Fruit fly (Drosophila melanogaster) whole organism, prepupa: Measurements from ENCODE around the gene CG14551.

Experiments used
- CG10669 ChIP-seq: fragments of 200-800 bp; sonication (Bioruptor generic); optimal IDR thresholded peaks from 3 replicates; lab custom pipeline; 2018; ENCODE audit warnings: missing biosample characterization, mild to moderate bottlenecking, missing genetic modification characterization, moderate library complexity
- CG11902 ChIP-seq: fragments of 200-800 bp; sonication (Bioruptor generic); optimal IDR thresholded peaks from 3 replicates; lab custom pipeline; 2016; ENCODE audit warnings: missing biosample characterization, missing genetic modification characterization
- CG1621 ChIP-seq: fragments of 200-800 bp; sonication (Bioruptor generic); optimal IDR thresholded peaks from 3 replicates; lab custom pipeline; 2018; ENCODE audit warnings: missing biosample characterization, mild to moderate bottlenecking, missing genetic modification characterization
- CG32006 ChIP-seq: fragments of 200-800 bp; sonication (Bioruptor generic); optimal IDR thresholded peaks from 3 replicates; lab custom pipeline; 2017; ENCODE audit warnings: missing biosample characterization, mild to moderate bottlenecking, missing genetic modification characterization
- CG3919 ChIP-seq: fragments of 200-800 bp; sonication (Bioruptor generic); optimal IDR thresholded peaks from 3 replicates; lab custom pipeline; 2016; ENCODE audit warnings: missing biosample characterization, missing genetic modification characterization
- CG4318 ChIP-seq: fragments of 200-800 bp; sonication (Bioruptor generic); optimal IDR thresholded peaks from 3 replicates; lab custom pipeline; 2017; ENCODE audit warnings: missing biosample characterization, mild to moderate bottlenecking, missing genetic modification characterization
- CG6276 ChIP-seq: fragments of 200-800 bp; sonication (Bioruptor generic); optimal IDR thresholded peaks from 2 replicates; lab custom pipeline; 2017; ENCODE audit warnings: missing biosample characterization, mild to moderate bottlenecking, missing genetic modification characterization
- CG6792 ChIP-seq: fragments of 200-800 bp; sonication (Bioruptor generic); optimal IDR thresholded peaks from 3 replicates; lab custom pipeline; 2016; ENCODE audit warnings: missing biosample characterization, missing genetic modification characterization
- CG6808 ChIP-seq: fragments of 200-800 bp; sonication (Bioruptor generic); optimal IDR thresholded peaks from 3 replicates; lab custom pipeline; 2017; ENCODE audit warnings: missing biosample characterization, missing genetic modification characterization, mild to moderate bottlenecking, moderate library complexity, missing genetic modification reagents
- CG6854 ChIP-seq: fragments of 200-800 bp; sonication (Bioruptor generic); optimal IDR thresholded peaks from 2 replicates; lab custom pipeline; 2017; ENCODE audit warnings: missing biosample characterization, mild to moderate bottlenecking, missing genetic modification characterization
- CG7368 ChIP-seq: fragments of 200-800 bp; sonication (Bioruptor generic); optimal IDR thresholded peaks from 3 replicates; lab custom pipeline; 2016; ENCODE audit warnings: missing biosample characterization, missing genetic modification characterization
- CG8119 ChIP-seq: fragments of 200-800 bp; sonication (Bioruptor generic); IDR thresholded peaks from 3 replicates; pipeline ENCODE4 v1.3.6; 2022; ENCODE audit warnings: missing biosample characterization, missing genetic modification characterization
- CG8632 ChIP-seq: fragments of 200-800 bp; sonication (Bioruptor generic); optimal IDR thresholded peaks from 3 replicates; lab custom pipeline; 2016; ENCODE audit warnings: missing biosample characterization, missing genetic modification characterization
- Eip75B ChIP-seq: fragments of 200-800 bp; sonication (Bioruptor generic); optimal IDR thresholded peaks from 3 replicates; lab custom pipeline; 2016; ENCODE audit warnings: missing biosample characterization, missing genetic modification characterization
- Eip78C ChIP-seq: fragments of 200-800 bp; sonication (Bioruptor generic); peaks from one replicate; lab custom pipeline; 2016; ENCODE audit warnings: missing biosample characterization, missing genetic modification characterization
- Ets21C ChIP-seq: fragments of 200-800 bp; sonication (Bioruptor generic); optimal IDR thresholded peaks from 3 replicates; lab custom pipeline; 2016; ENCODE audit warnings: missing biosample characterization, missing genetic modification characterization
- Ets96B ChIP-seq: fragments of 200-800 bp; optimal IDR thresholded peaks from 2 replicates; lab custom pipeline; 2019; ENCODE audit warnings: missing biosample characterization, mild to moderate bottlenecking, missing genetic modification characterization, moderate library complexity
- Gug ChIP-seq: fragments of 200-800 bp; sonication (Bioruptor generic); IDR thresholded peaks from 2 replicates; pipeline ENCODE4 v1.3.6; 2022; ENCODE audit warnings: missing biosample characterization, missing genetic modification characterization
- Hr39 ChIP-seq: fragments of 200-800 bp; sonication (Bioruptor generic); optimal IDR thresholded peaks from 2 replicates; lab custom pipeline; 2016; ENCODE audit warnings: missing biosample characterization, missing genetic modification characterization
- OdsH ChIP-seq: fragments of 200-800 bp; sonication (Bioruptor generic); optimal IDR thresholded peaks from 3 replicates; lab custom pipeline; 2016; ENCODE audit warnings: missing biosample characterization, missing genetic modification characterization
- Sox102F ChIP-seq: fragments of 200-800 bp; sonication (Bioruptor generic); optimal IDR thresholded peaks from 2 replicates; lab custom pipeline; 2016; ENCODE audit warnings: missing biosample characterization, mild to moderate bottlenecking, missing genetic modification characterization
- achi ChIP-seq: fragments of 200-800 bp; sonication (Bioruptor generic); optimal IDR thresholded peaks from 3 replicates; lab custom pipeline; 2016; ENCODE audit warnings: missing biosample characterization, missing genetic modification characterization
- dsx ChIP-seq: fragments of 200-800 bp; optimal IDR thresholded peaks from 3 replicates; lab custom pipeline; 2019; ENCODE audit warnings: missing biosample characterization, mild to moderate bottlenecking, missing genetic modification characterization, moderate library complexity; ENCODE audit not compliant: poor library complexity, severe bottlenecking
- fd59A ChIP-seq: fragments of 200-800 bp; sonication (Bioruptor generic); optimal IDR thresholded peaks from 2 replicates; lab custom pipeline; 2017; ENCODE audit warnings: missing biosample characterization, mild to moderate bottlenecking, missing genetic modification characterization, missing genetic modification reagents
- fkh ChIP-seq: fragments of 200-800 bp; sonication (Bioruptor generic); optimal IDR thresholded peaks from 3 replicates; lab custom pipeline; 2017; ENCODE audit warnings: missing biosample characterization, mild to moderate bottlenecking, missing genetic modification characterization, moderate library complexity
- net ChIP-seq: fragments of 200-800 bp; sonication (Bioruptor generic); optimal IDR thresholded peaks from 3 replicates; lab custom pipeline; 2016; ENCODE audit warnings: missing biosample characterization, missing genetic modification characterization
- pdm3 ChIP-seq: fragments of 200-800 bp; sonication (Bioruptor generic); optimal IDR thresholded peaks from 3 replicates; lab custom pipeline; 2016; ENCODE audit warnings: missing biosample characterization, missing genetic modification characterization
- ss ChIP-seq, 2 experiments: fragments of 200-800 bp; sonication (Bioruptor generic); optimal IDR thresholded peaks; 2 replicates in 1 of 2; 3 replicates in 1 of 2; lab custom pipeline; 2017 to 2018; ENCODE audit warnings: mild to moderate bottlenecking in 2 of 2, missing biosample characterization in 2 of 2, missing genetic modification characterization in 2 of 2, moderate library complexity in 1 of 2
- svp ChIP-seq: fragments of 200-800 bp; sonication (Bioruptor generic); peaks from one replicate; lab custom pipeline; 2016; ENCODE audit warnings: missing biosample characterization, missing genetic modification characterization
- topi ChIP-seq: fragments of 200-800 bp; sonication (Bioruptor generic); optimal IDR thresholded peaks from 3 replicates; lab custom pipeline; 2016; ENCODE audit warnings: missing biosample characterization, missing genetic modification characterization
- vri ChIP-seq: fragments of 200-800 bp; sonication (Bioruptor generic); optimal IDR thresholded peaks from 3 replicates; lab custom pipeline; 2016; ENCODE audit warnings: missing biosample characterization, mild to moderate bottlenecking, missing genetic modification characterization

Gene CG14551

DNA sequence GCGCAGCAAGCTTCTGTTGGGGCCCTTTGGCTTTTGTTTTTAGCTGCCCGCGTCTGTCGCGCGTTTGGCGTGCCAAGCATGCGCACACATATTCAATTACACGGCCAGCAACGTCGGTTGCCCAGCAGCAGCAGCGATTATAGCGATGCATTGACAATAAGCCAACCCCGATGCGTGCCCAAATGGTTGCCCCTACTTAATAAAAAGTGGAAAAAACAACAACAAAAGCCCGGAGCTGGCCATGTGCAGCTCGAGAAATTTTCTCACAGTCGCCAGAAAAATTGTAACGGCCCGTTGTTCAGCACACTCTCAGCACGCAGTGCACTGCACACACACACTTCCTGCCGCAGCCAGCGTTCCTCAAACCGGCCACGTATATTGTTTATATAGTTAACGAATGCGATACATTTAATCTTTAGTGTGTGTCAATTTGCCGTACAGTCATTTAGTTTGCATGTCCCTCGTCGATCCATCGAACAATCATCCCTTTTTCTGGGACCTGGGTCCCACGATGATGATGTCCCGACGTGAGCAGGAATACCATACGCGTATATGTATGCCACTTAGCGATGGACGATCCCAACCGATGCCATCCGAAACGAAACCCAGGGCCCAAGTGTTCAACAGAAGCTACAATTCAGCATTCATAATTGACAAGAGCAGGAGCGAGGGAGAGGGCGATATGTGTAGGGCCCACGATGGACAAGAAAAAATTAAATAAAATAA lies 28.0 kb downstream of the CG14551 start:
- TF ChIP-seq CG7368 (GFP tag; lab: Kevin White, UChicago) (no peak), Eip78C (GFP tag; lab: Kevin White, UChicago) (peak; percentile 60), ss (GFP tag; optimal IDR thresholded peaks at IDR 0.05; lab: Kevin White, UChicago) (peak; percentile 41 to 77), achi (no peak), CG8119 (0 out of 3 replicates have a peak, but pooled peaks have one; percentile 19), CG6808 (GFP tag; lab: Kevin White, UChicago) (peak; percentile 40), fkh (GFP tag; lab: Kevin White, UChicago) (peak; percentile 33), Ets96B (tag; lab: Kevin White, UChicago) (peak; percentile 5), svp (GFP tag; lab: Kevin White, UChicago) (peak; percentile 43), CG6854 (GFP tag; lab: Kevin White, UChicago) (peak; percentile 53), dsx (GFP tag; lab: Kevin White, UChicago) (peak; percentile 11), Eip75B (no peak)
- TF ChIP-seq, all 60 proteins: peak for 9

DNA sequence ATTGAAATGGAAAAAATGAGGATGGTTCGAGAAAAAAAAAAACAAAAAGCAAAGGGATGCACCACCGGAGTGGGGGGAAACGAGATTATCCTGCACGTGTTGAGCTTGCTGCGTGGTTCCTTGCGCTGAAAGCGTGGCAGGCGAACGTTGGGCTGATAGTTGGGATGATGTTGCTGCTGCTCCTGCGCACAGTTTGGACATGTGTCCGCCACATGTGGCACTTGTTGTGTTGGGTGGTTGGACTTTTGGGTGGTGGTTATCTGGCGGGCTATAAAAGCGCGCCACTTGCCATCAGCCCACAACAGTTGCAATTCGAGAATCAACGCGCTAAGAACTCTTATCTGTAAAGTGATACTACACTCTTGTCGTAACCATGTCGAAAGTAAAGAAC lies 30.2 kb downstream of the CG14551 start:
- TF ChIP-seq topi: no peak
- no peak for TF ChIP-seq CG6792
- TF ChIP-seq ss (GFP tag; optimal IDR thresholded peaks at IDR 0.05; lab: Kevin White, UChicago): no peak
- no peak for TF ChIP-seq CG4318 (GFP tag; lab: Kevin White, UChicago)
- no peak for TF ChIP-seq pdm3
- TF ChIP-seq CG6276 (GFP tag; lab: Kevin White, UChicago): no peak
- no peak for TF ChIP-seq net
- no peak for TF ChIP-seq vri (GFP tag; lab: Kevin White, UChicago)
- TF ChIP-seq CG32006 (GFP tag; lab: Kevin White, UChicago): no peak
- TF ChIP-seq fd59A (GFP tag; lab: Kevin White, UChicago): no peak
- TF ChIP-seq Ets21C (GFP tag; lab: Kevin White, UChicago): no peak
- TF ChIP-seq CG1621 (tag; lab: Kevin White, UChicago): no peak
- no peak for TF ChIP-seq Sox102F (GFP tag; lab: Kevin White, UChicago)
- no peak for TF ChIP-seq CG10669 (GFP tag; lab: Kevin White, UChicago)
- TF ChIP-seq Gug (GFP tag; lab: Robert Waterston, UW): no peak
- TF ChIP-seq Hr39 (GFP tag; lab: Kevin White, UChicago): no peak

DNA sequence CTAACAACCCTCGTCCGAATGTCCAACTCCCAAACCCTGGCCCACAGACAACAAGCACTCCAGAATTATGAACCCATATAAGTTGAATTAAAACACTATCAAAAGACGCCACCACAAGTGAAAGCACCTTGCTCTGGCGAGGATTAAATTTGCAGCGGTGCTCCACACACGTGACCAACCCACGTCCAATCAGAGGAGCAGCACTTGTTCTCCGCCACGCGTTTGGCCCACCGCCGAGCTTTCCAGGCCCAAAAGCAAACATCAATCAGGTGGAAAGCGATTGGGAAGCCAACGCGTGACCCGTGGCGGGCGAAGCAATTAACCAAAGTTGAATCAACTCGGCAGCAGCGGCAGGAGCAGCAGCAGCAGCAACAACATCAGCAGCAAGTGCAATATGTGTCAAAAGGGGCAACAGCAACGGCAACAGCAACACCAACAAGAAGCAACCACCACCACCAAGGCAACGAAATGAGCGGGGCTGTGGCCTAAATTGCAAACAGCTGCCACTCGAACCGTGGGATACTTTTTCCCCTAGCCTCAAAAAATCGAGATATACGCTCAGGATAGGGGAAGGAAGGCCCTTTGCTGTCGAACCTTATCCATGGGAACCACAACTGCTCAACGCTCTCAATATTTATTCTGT lies 30.7 kb downstream of the CG14551 start:
- peak; percentile 7 for TF ChIP-seq fkh (GFP tag; lab: Kevin White, UChicago)
- no peak for TF ChIP-seq CG6808 (GFP tag; lab: Kevin White, UChicago)
- peak; percentile 13 for TF ChIP-seq net
- TF ChIP-seq ss (GFP tag; optimal IDR thresholded peaks at IDR 0.05; lab: Kevin White, UChicago): peak in 1 of 2 experiments; percentile 20
- peak; percentile 19 for TF ChIP-seq CG6854 (GFP tag; lab: Kevin White, UChicago)

DNA sequence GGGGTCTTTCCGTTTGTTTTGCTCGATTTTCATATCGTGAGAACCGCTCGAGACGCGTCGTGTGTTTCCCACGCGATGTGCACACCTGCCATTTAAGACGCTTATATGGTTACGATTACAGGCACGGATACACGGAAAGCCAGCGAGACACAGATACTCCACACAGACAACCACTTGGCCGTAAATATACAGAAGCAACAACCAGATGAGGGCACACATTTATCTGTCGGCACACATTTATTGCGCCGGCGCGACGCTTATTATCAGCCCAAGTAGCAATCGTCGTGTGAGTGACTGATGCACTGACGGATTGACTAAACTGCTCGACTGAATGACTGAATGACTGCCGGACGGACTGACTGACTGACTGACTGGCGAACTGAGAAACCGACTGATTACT lies 32.2 kb downstream of the CG14551 start:
- TF ChIP-seq CG11902: no peak
- no peak for TF ChIP-seq fd59A (GFP tag; lab: Kevin White, UChicago)
- TF ChIP-seq fkh (GFP tag; lab: Kevin White, UChicago): peak; percentile 23
- TF ChIP-seq CG8632 (GFP tag; lab: Kevin White, UChicago): no peak
- no peak for TF ChIP-seq OdsH (GFP tag; lab: Kevin White, UChicago)
- no peak for TF ChIP-seq CG3919 (GFP tag; lab: Kevin White, UChicago)
- TF ChIP-seq ss (GFP tag; optimal IDR thresholded peaks at IDR 0.05; lab: Kevin White, UChicago): peak in 1 of 2 experiments; percentile 60
- no peak for TF ChIP-seq achi
- TF ChIP-seq, all 60 proteins: peak for 2
